Worm (Caenorhabditis elegans) whole organism, L4 larva: ENCODE measurements around the gene Y75B8A.19.

Experiments
- D1046.2 ChIP-seq: fragments of 200-800 bp; sonication (Bioruptor generic); IDR thresholded peaks from 2 replicates; pipeline ENCODE4 v1.3.6; 2022; ENCODE audit warnings: missing genetic modification characterization, missing compliant biosample characterization
- F49E8.2 ChIP-seq: sonication (generic microtip); optimal IDR thresholded peaks from 2 replicates; lab custom pipeline; 2016; ENCODE audit warnings: missing compliant biosample characterization, mild to moderate bottlenecking, missing genetic modification characterization, borderline replicate concordance
- Y105C5A.15 ChIP-seq: fragments of 200-800 bp; sonication (Bioruptor generic); IDR thresholded peaks from 2 replicates; pipeline ENCODE4 v1.3.6; 2022; ENCODE audit warnings: missing genetic modification characterization, missing compliant biosample characterization
- aly-2 ChIP-seq: sonication (generic microtip); optimal IDR thresholded peaks from 2 replicates; lab custom pipeline; 2018; ENCODE audit warnings: missing biosample characterization, missing genetic modification characterization
- daf-12 ChIP-seq: fragments of 150-350 bp; optimal IDR thresholded peaks from 2 replicates; lab custom pipeline; 2014; ENCODE audit warnings: missing biosample characterization, missing genetic modification reagents, missing genetic modification characterization
- egl-27 ChIP-seq: sonication (generic microtip); optimal IDR thresholded peaks from 3 replicates; lab custom pipeline; 2017; ENCODE audit warnings: missing biosample characterization, missing genetic modification reagents, missing genetic modification characterization
- fkh-10 ChIP-seq: fragments of 150-350 bp; optimal IDR thresholded peaks from 2 replicates; lab custom pipeline; 2014; ENCODE audit warnings: missing biosample characterization, missing genetic modification reagents, missing genetic modification characterization
- jun-1 ChIP-seq: fragments of 150-350 bp; optimal IDR thresholded peaks from 2 replicates; lab custom pipeline; 2014; ENCODE audit warnings: missing biosample characterization, missing genetic modification reagents, missing genetic modification characterization
- nhr-28 ChIP-seq: fragments of 150-350 bp; optimal IDR thresholded peaks from 2 replicates; lab custom pipeline; 2014; ENCODE audit warnings: missing biosample characterization, missing genetic modification characterization
- nhr-76 ChIP-seq: fragments of 150-350 bp; optimal IDR thresholded peaks from 2 replicates; lab custom pipeline; 2014; ENCODE audit warnings: missing biosample characterization, missing genetic modification characterization
- unc-62 ChIP-seq, 3 experiments: fragments of 150-350 bp in 1 of 3; sonication (generic microtip); optimal IDR thresholded peaks in 2 of 3; peaks in 1 of 3; 1 replicate in 1 of 3; 2 replicates in 2 of 3; lab custom pipeline; 2014 to 2017; ENCODE audit warnings: missing biosample characterization in 3 of 3, missing genetic modification characterization in 3 of 3, missing genetic modification reagents in 3 of 3, missing genotype in 1 of 3
- zag-1 ChIP-seq: fragments of 150-350 bp; optimal IDR thresholded peaks from 2 replicates; lab custom pipeline; 2014; ENCODE audit warnings: missing biosample characterization, missing genetic modification characterization
- ztf-11 ChIP-seq: fragments of 150-350 bp; optimal IDR thresholded peaks from 2 replicates; lab custom pipeline; 2014; ENCODE audit warnings: missing biosample characterization, missing genetic modification characterization

DNA sequence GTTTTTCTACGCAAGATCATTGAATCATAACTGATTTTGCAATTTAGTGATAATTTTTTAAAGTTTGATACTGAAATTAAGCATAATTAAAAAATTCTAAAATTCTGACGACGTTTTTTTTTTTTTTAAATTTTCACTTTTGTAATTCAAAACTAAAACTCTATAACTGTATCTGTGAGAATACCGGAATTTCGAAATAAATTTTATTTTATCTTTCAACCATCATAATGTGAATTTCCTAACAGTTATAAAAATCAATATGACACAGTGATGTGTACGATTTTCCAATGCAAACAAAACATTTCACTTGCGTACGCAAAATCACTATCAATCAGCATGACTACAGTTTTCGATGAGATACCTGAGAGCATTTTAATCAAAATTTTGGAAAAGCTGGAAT lies 9.5 kb downstream of the Y75B8A.19 start, which contains the start of the genes grl-15 and fbxa-89:
- TF ChIP-seq daf-12 (tag; lab: Kevin White, UChicago) (no peak), unc-62 (GFP tag; optimal IDR thresholded peaks at IDR 0.05 in 1 of 2; lab: Kevin White, UChicago) (no peak), unc-62 (tag; optimal IDR thresholded peaks at IDR 0.05; lab: Kevin White, UChicago) (no peak), fkh-10 (no peak), egl-27 (no peak), zag-1 (no peak), jun-1 (tag; lab: Kevin White, UChicago) (no peak), Y105C5A.15 (GFP tag; lab: Robert Waterston, UW) (no peak), D1046.2 (no peak), F49E8.2 (tag; lab: Kevin White, UChicago) (no peak), nhr-28 (no peak), ztf-11 (no peak), nhr-76 (tag; lab: Kevin White, UChicago) (no peak), aly-2 (tag; lab: Kevin White, UChicago) (no peak)
